Worm (Caenorhabditis elegans) whole organism, mixed stage, embryonic: Measurements from ENCODE around the gene cyp-35D1.

ENCODE experiments used
- M03D4.4 ChIP-seq: sonication (generic microtip); optimal IDR thresholded peaks from 2 replicates; lab custom pipeline; 2017; ENCODE audit warnings: mild to moderate bottlenecking, missing genetic modification characterization, missing compliant biosample characterization
- blmp-1 ChIP-seq: fragments of 150-350 bp; optimal IDR thresholded peaks from 2 replicates; lab custom pipeline; 2014; ENCODE audit warnings: missing biosample characterization, missing genetic modification characterization
- ceh-39 ChIP-seq: fragments of 150-350 bp; optimal IDR thresholded peaks from 2 replicates; lab custom pipeline; 2014; ENCODE audit warnings: missing biosample characterization, missing genetic modification characterization
- ceh-83 ChIP-seq: fragments of 200-800 bp; sonication (Bioruptor generic); optimal IDR thresholded peaks from 2 replicates; lab custom pipeline; 2018; ENCODE audit warnings: mild to moderate bottlenecking, missing genetic modification characterization, missing compliant biosample characterization
- ces-1 ChIP-seq: fragments of 150-350 bp; optimal IDR thresholded peaks from 2 replicates; lab custom pipeline; 2014; ENCODE audit warnings: missing biosample characterization, missing genetic modification reagents, missing genetic modification characterization
- cnd-1 ChIP-seq: fragments of 200-800 bp; sonication (Bioruptor generic); optimal IDR thresholded peaks from 2 replicates; lab custom pipeline; 2018; ENCODE audit warnings: mild to moderate bottlenecking, missing genetic modification characterization, missing compliant biosample characterization
- drap-1 ChIP-seq: fragments of 200-800 bp; sonication (Bioruptor generic); optimal IDR thresholded peaks from 3 replicates; lab custom pipeline; 2018; ENCODE audit warnings: mild to moderate bottlenecking, missing genetic modification characterization, missing compliant biosample characterization
- elt-1 ChIP-seq: sonication (generic microtip); optimal IDR thresholded peaks from 2 replicates; lab custom pipeline; 2017; ENCODE audit warnings: missing genetic modification characterization, mild to moderate bottlenecking, missing compliant biosample characterization, antibody characterized with exemption, moderate library complexity, borderline replicate concordance; ENCODE audit not compliant: insufficient read depth
- elt-3 ChIP-seq: fragments of 150-350 bp; optimal IDR thresholded peaks from 2 replicates; lab custom pipeline; 2014; ENCODE audit warnings: missing biosample characterization, missing genetic modification characterization
- flh-1 ChIP-seq: fragments of 200-800 bp; sonication (Bioruptor generic); optimal IDR thresholded peaks from 2 replicates; lab custom pipeline; 2018; ENCODE audit warnings: mild to moderate bottlenecking, missing genetic modification characterization, moderate library complexity, missing compliant biosample characterization
- hlh-1 ChIP-seq: fragments of 150-350 bp; optimal IDR thresholded peaks from 2 replicates; lab custom pipeline; 2014; ENCODE audit warnings: missing biosample characterization, missing genetic modification reagents, missing genetic modification characterization
- lin-13 ChIP-seq: fragments of 150-350 bp; optimal IDR thresholded peaks from 2 replicates; lab custom pipeline; 2014; ENCODE audit warnings: missing biosample characterization, missing genetic modification characterization
- lsy-2 ChIP-seq: fragments of 150-350 bp; optimal IDR thresholded peaks from 2 replicates; lab custom pipeline; 2014; ENCODE audit warnings: missing biosample characterization, missing genetic modification characterization
- mep-1 ChIP-seq: fragments of 150-350 bp; optimal IDR thresholded peaks from 2 replicates; lab custom pipeline; 2017; ENCODE audit warnings: missing biosample characterization, missing genetic modification reagents, missing genetic modification characterization, inconsistent platforms
- mls-2 ChIP-seq: sonication (generic microtip); optimal IDR thresholded peaks from 2 replicates; lab custom pipeline; 2016; ENCODE audit warnings: mild to moderate bottlenecking, missing genetic modification characterization, moderate library complexity, missing compliant biosample characterization
- nhr-12 ChIP-seq: fragments of 150-350 bp; optimal IDR thresholded peaks from 2 replicates; lab custom pipeline; 2014; ENCODE audit warnings: missing biosample characterization, missing genetic modification characterization
- nhr-2 ChIP-seq: fragments of 150-350 bp; optimal IDR thresholded peaks from 2 replicates; lab custom pipeline; 2014; ENCODE audit warnings: missing biosample characterization, missing genetic modification characterization
- nhr-76 ChIP-seq: sonication (generic microtip); optimal IDR thresholded peaks from 2 replicates; lab custom pipeline; 2017; ENCODE audit warnings: missing biosample characterization, missing genetic modification characterization
- pha-4 ChIP-seq: fragments of 150-350 bp; optimal IDR thresholded peaks from 2 replicates; lab custom pipeline; 2018; ENCODE audit warnings: missing biosample characterization, missing genetic modification reagents, missing genetic modification characterization
- sem-2 ChIP-seq: fragments of 200-800 bp; sonication (Bioruptor generic); optimal IDR thresholded peaks from 2 replicates; lab custom pipeline; 2018; ENCODE audit warnings: mild to moderate bottlenecking, missing genetic modification characterization, missing compliant biosample characterization
- snpc-4 ChIP-seq: fragments of 150-350 bp; optimal IDR thresholded peaks from 2 replicates; lab custom pipeline; 2014; ENCODE audit warnings: missing biosample characterization, missing genetic modification characterization
- sptf-1 ChIP-seq: sonication (generic microtip); optimal IDR thresholded peaks from 2 replicates; lab custom pipeline; 2017; ENCODE audit warnings: mild to moderate bottlenecking, missing genetic modification characterization, moderate library complexity, missing compliant biosample characterization
- tbx-8 ChIP-seq: fragments of 200-800 bp; sonication (Bioruptor generic); optimal IDR thresholded peaks from 2 replicates; lab custom pipeline; 2018; ENCODE audit warnings: mild to moderate bottlenecking, missing genetic modification characterization, moderate library complexity, missing compliant biosample characterization
- unc-120 ChIP-seq: sonication (generic microtip); optimal IDR thresholded peaks from 2 replicates; lab custom pipeline; 2017; ENCODE audit warnings: missing genetic modification characterization, missing compliant biosample characterization; ENCODE audit not compliant: poor library complexity, severe bottlenecking
- unc-62 ChIP-seq: fragments of 150-350 bp; optimal IDR thresholded peaks from 2 replicates; lab custom pipeline; 2014; ENCODE audit warnings: missing biosample characterization, missing genetic modification reagents, missing genetic modification characterization
- zip-8 ChIP-seq: fragments of 150-350 bp; optimal IDR thresholded peaks from 2 replicates; lab custom pipeline; 2014; ENCODE audit warnings: missing biosample characterization, missing genetic modification characterization
- ztf-11 ChIP-seq: fragments of 150-350 bp; optimal IDR thresholded peaks from 2 replicates; lab custom pipeline; 2014; ENCODE audit warnings: missing biosample characterization, missing genetic modification characterization

cyp-35D1 gene

DNA sequence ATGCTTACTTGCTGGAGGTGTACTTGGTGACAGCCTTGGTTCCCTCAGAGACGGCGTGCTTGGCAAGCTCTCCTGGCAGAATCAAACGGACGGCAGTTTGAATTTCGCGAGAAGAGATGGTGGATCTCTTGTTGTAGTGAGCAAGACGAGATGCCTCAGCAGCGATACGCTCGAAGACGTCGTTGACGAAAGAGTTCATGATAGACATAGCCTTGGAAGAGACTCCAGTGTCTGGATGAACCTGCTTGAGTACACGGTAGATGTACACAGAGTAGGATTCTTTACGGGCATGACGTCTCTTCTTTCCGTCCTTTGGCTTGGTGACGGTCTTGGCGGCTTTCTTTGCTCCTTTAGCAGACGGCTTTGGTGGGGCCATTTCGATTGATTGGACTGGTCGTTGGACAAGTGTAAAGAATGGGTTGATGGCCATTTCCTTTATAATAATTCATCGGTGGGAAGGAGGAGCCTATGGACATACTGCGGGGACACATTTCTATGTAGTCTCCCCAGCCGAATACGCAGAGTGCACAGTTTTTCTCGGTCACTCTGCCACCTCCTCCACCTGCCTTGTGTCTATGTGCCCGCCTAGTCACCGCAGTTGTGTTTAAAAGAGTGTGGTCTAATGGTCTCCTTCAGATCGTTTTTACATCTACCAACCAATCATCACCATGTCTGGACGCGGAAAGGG lies 28.8 kb upstream of the cyp-35D1 start, which contains the start of the genes his-4 and his-3:
Gene his-4 (minus strand): TSS at position 376 of the 688 bp plus-strand sequence.
Gene his-3 (plus strand): TSS at position 669 of the 688 bp plus-strand sequence.
- TF ChIP-seq drap-1 (GFP tag; lab: Kevin White, UChicago) = peak; percentile 81
- TF ChIP-seq ztf-11 (tag; lab: Kevin White, UChicago) = peak; percentile 94
- peak; percentile 86 for TF ChIP-seq cnd-1 (tag; lab: Kevin White, UChicago)
- peak; percentile 24 for TF ChIP-seq sptf-1
- TF ChIP-seq lsy-2 (tag; lab: Kevin White, UChicago) = peak; percentile 43
- TF ChIP-seq lin-13 (tag; lab: Kevin White, UChicago) = peak; percentile 96
- TF ChIP-seq nhr-2 (tag; lab: Kevin White, UChicago) = peak; percentile 62
- TF ChIP-seq unc-62 = peak; percentile 13
- TF ChIP-seq ceh-39 (tag; lab: Kevin White, UChicago) = peak; percentile 86
- peak; percentile 57 for TF ChIP-seq mep-1 (tag; lab: Kevin White, UChicago)
- peak; percentile 32 for TF ChIP-seq zip-8 (tag; lab: Kevin White, UChicago)
- TF ChIP-seq M03D4.4 = peak; percentile 26
- peak; percentile 87 for TF ChIP-seq pha-4 (tag; lab: Kevin White, UChicago)

DNA sequence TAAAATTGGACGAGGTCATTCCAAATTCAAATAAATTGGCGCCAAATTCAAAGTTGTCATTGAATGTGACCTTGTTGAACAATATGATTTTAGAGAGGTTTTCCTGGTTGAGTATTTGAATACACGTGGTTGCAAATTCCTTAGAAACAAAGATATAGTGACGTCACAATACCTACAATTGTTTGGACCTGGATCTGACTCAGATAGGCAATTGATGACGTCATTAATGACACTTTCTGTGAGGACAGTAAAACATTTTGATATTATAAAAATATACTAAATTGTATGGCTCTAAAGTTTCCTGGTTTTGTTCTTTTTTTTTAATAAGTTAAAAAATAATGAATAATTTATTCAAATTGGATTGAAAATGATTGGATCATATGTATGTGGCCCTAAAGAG lies 27.6 kb upstream of the cyp-35D1 start:
- no peak for TF ChIP-seq lsy-2 (tag; lab: Kevin White, UChicago)
- TF ChIP-seq zip-8 (tag; lab: Kevin White, UChicago) = peak; percentile 94
- TF ChIP-seq ceh-39 (tag; lab: Kevin White, UChicago) = peak; percentile 11
- TF ChIP-seq, all 35 proteins: peak for 2

DNA sequence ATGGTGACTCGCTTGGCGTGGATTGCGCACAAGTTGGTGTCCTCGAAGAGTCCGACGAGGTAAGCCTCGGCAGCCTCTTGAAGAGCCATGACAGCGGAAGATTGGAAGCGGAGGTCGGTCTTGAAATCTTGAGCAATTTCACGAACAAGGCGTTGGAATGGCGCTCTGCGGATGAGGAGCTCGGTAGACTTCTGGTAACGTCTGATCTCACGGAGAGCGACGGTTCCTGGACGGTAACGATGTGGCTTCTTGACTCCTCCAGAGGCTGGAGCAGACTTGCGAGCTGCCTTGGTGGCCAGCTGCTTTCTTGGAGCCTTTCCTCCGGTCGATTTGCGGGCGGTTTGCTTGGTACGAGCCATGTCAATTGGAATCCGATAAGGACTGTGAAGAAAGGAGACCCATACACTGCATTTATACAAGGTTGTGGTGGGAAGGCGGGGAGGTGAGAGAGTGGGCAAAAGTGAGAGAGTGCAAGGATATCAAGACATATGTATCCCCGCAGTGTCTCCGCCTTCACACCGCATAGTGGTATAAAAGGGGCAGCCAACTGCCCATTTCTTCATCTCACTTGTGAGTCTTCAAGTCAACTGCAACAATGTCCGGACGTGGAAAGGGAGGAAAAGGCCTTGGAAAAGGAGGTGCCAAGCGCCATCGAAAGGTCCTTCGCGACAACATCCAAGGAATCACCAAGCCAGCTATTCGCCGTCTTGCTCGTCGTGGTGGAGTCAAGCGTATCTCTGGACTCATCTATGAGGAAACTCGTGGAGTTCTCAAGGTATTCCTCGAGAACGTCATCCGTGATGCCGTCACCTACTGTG lies 26.9 kb upstream of the cyp-35D1 start, which contains the start of the genes his-2 and his-1:
Gene his-2 (minus strand): TSS at position 359 of the 818 bp plus-strand sequence.
Gene his-1 (plus strand): TSS at position 596 of the 818 bp plus-strand sequence.
- TF ChIP-seq sptf-1 (peak; percentile 22), cnd-1 (tag; lab: Kevin White, UChicago) (peak; percentile 39)

DNA sequence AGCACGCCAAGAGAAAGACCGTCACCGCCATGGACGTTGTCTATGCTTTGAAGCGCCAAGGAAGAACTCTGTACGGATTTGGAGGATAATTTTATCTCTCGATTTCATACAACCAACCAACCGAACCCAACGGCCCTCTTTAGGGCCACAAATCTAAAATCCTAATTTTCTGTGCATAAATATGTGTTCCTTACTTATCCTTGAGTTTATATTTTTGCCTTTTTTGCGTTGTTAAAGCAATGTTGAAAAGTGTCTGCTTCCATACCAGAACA lies 26.4 kb upstream of the cyp-35D1 start:
- TF ChIP-seq mep-1 (tag; lab: Kevin White, UChicago) = no peak
- no peak for TF ChIP-seq snpc-4
- peak; percentile 24 for TF ChIP-seq zip-8 (tag; lab: Kevin White, UChicago)
- TF ChIP-seq M03D4.4 = no peak
- no peak for TF ChIP-seq elt-3 (tag; lab: Kevin White, UChicago)
- no peak for TF ChIP-seq ztf-11 (tag; lab: Kevin White, UChicago)
- no peak for TF ChIP-seq nhr-12 (tag; lab: Kevin White, UChicago)
- TF ChIP-seq unc-62 = no peak
- no peak for TF ChIP-seq lin-13 (tag; lab: Kevin White, UChicago)
- no peak for TF ChIP-seq sptf-1
- TF ChIP-seq nhr-2 (tag; lab: Kevin White, UChicago) = no peak
- TF ChIP-seq mls-2 (tag; lab: Kevin White, UChicago) = no peak
- peak; percentile 9 for TF ChIP-seq sem-2 (GFP tag; lab: Kevin White, UChicago)
- no peak for TF ChIP-seq tbx-8

DNA sequence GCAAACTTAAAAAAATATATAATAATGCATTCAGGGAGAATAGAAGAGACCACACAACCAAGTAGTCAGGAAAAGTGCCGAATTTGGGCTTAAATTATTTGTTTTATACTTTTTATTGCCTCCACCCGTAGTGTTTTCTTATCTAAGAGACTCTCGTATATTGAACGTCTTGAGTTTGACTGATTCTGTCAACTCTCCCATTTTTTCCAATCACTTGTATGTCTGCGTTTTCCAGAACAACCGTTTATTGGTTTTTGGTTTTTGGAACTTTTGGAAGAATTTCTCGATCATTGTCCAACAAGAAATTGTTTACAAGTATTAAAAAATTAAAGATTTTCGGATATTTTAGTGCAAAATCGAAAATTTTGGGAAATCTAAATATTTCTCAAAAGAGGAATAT lies 25.4 kb upstream of the cyp-35D1 start:
- TF ChIP-seq elt-1 (tag; lab: Kevin White, UChicago) (no peak), sem-2 (GFP tag; lab: Kevin White, UChicago) (no peak), hlh-1 (no peak), ceh-83 (GFP tag; lab: Kevin White, UChicago) (no peak), nhr-76 (tag; lab: Kevin White, UChicago) (no peak), drap-1 (GFP tag; lab: Kevin White, UChicago) (no peak), sptf-1 (no peak), unc-120 (tag; lab: Kevin White, UChicago) (no peak), elt-3 (tag; lab: Kevin White, UChicago) (no peak), ztf-11 (tag; lab: Kevin White, UChicago) (no peak), mls-2 (tag; lab: Kevin White, UChicago) (no peak), flh-1 (GFP tag; lab: Kevin White, UChicago) (no peak), blmp-1 (tag; lab: Kevin White, UChicago) (no peak), ces-1 (GFP tag; lab: Kevin White, UChicago) (no peak)
